Worm (Caenorhabditis elegans): ENCODE data around the gene col-111.

ce11 chrIV:4667383-4667782 lies 9.6 kb upstream of the col-111 start:
- TF ChIP-seq snpc-4 (tag; optimal IDR thresholded peaks at IDR 0.05) (no peak), unc-120 (tag; optimal IDR thresholded peaks at IDR 0.05; ENCODE audit: poor library complexity, severe bottlenecking) (peak; percentile 36), nhr-12 (tag; optimal IDR thresholded peaks at IDR 0.05) (no peak), unc-62 (GFP tag; optimal IDR thresholded peaks at IDR 0.05) (no peak), nhr-237 (tag; optimal IDR thresholded peaks at IDR 0.05) (no peak), blmp-1 (tag; optimal IDR thresholded peaks at IDR 0.05) (no peak), ham-2 (GFP tag; optimal IDR thresholded peaks at IDR 0.05) (no peak), ces-1 (GFP tag; optimal IDR thresholded peaks at IDR 0.05) (no peak), sptf-1 (tag; optimal IDR thresholded peaks at IDR 0.05) (no peak), pha-4 (tag; optimal IDR thresholded peaks at IDR 0.05) (no peak)
